Worm (Caenorhabditis elegans) whole organism, late embryonic: Measurements from ENCODE around the gene adr-2.

Experiments
- C08G9.2 ChIP-seq: sonication (generic microtip); optimal IDR thresholded peaks from 2 replicates; lab custom pipeline; 2016; ENCODE audit warnings: mild to moderate bottlenecking, missing genetic modification characterization, moderate library complexity, missing compliant biosample characterization
- C38D4.7 ChIP-seq: fragments of 200-800 bp; sonication (Bioruptor generic); optimal IDR thresholded peaks from 2 replicates; lab custom pipeline; 2018; ENCODE audit warnings: mild to moderate bottlenecking, missing genetic modification characterization, moderate library complexity, missing compliant biosample characterization
- K02D7.2 ChIP-seq: sonication (generic microtip); optimal IDR thresholded peaks from 2 replicates; lab custom pipeline; 2017; ENCODE audit warnings: mild to moderate bottlenecking, missing genetic modification characterization, missing compliant biosample characterization
- K09A11.1 ChIP-seq: sonication (generic microtip); optimal IDR thresholded peaks from 2 replicates; lab custom pipeline; 2017; ENCODE audit warnings: antibody characterized with exemption, mild to moderate bottlenecking, missing genetic modification characterization, missing compliant biosample characterization; ENCODE audit not compliant: insufficient read depth
- Y22D7AL.16 ChIP-seq: sonication (generic microtip); optimal IDR thresholded peaks from 2 replicates; lab custom pipeline; 2016; ENCODE audit warnings: missing genetic modification characterization, missing compliant biosample characterization
- ceh-14 ChIP-seq: sonication (generic microtip); optimal IDR thresholded peaks from 2 replicates; lab custom pipeline; 2016; ENCODE audit warnings: missing genotype, missing genetic modification characterization, missing compliant biosample characterization
- ceh-18 ChIP-seq: sonication (generic microtip); optimal IDR thresholded peaks from 2 replicates; lab custom pipeline; 2016; ENCODE audit warnings: missing genetic modification characterization, missing compliant biosample characterization
- ceh-2 ChIP-seq: sonication (generic microtip); optimal IDR thresholded peaks from 2 replicates; lab custom pipeline; 2016; ENCODE audit warnings: missing genotype, missing genetic modification characterization, missing compliant biosample characterization
- ceh-22 ChIP-seq: sonication (generic microtip); optimal IDR thresholded peaks from 2 replicates; lab custom pipeline; 2017; ENCODE audit warnings: missing biosample characterization, missing genetic modification characterization
- ceh-30 ChIP-seq: fragments of 150-350 bp; optimal IDR thresholded peaks from 2 replicates; lab custom pipeline; 2014; ENCODE audit warnings: missing biosample characterization, missing genetic modification characterization
- ceh-31 ChIP-seq: sonication (generic microtip); optimal IDR thresholded peaks from 2 replicates; lab custom pipeline; 2016; ENCODE audit warnings: missing genetic modification characterization, missing compliant biosample characterization
- ceh-34 ChIP-seq: sonication (generic microtip); optimal IDR thresholded peaks from 2 replicates; lab custom pipeline; 2016; ENCODE audit warnings: mild to moderate bottlenecking, missing genetic modification characterization, missing compliant biosample characterization
- ceh-6 ChIP-seq: fragments of 200-800 bp; sonication (Bioruptor generic); optimal IDR thresholded peaks from 2 replicates; lab custom pipeline; 2018; ENCODE audit warnings: mild to moderate bottlenecking, missing genetic modification characterization, missing compliant biosample characterization
- ceh-9 ChIP-seq: sonication (generic microtip); optimal IDR thresholded peaks from 2 replicates; lab custom pipeline; 2016; ENCODE audit warnings: mild to moderate bottlenecking, missing genetic modification characterization, inconsistent platforms, missing compliant biosample characterization
- che-1 ChIP-seq: sonication (generic microtip); optimal IDR thresholded peaks from 2 replicates; lab custom pipeline; 2016; ENCODE audit warnings: mild to moderate bottlenecking, missing genetic modification characterization, missing compliant biosample characterization
- dmd-4 ChIP-seq: sonication (generic microtip); optimal IDR thresholded peaks from 2 replicates; lab custom pipeline; 2016; ENCODE audit warnings: borderline replicate concordance, missing genetic modification characterization, missing compliant biosample characterization
- elt-4 ChIP-seq: sonication (generic microtip); optimal IDR thresholded peaks from 2 replicates; lab custom pipeline; 2016; ENCODE audit warnings: missing genetic modification characterization, missing compliant biosample characterization
- ets-4 ChIP-seq: sonication (generic microtip); optimal IDR thresholded peaks from 2 replicates; lab custom pipeline; 2016; ENCODE audit warnings: missing genetic modification characterization, missing compliant biosample characterization
- eyg-1 ChIP-seq: sonication (generic microtip); optimal IDR thresholded peaks from 2 replicates; lab custom pipeline; 2016; ENCODE audit warnings: missing genotype, missing genetic modification characterization, missing compliant biosample characterization
- fkh-10 ChIP-seq: fragments of 150-350 bp; optimal IDR thresholded peaks from 2 replicates; lab custom pipeline; 2014; ENCODE audit warnings: missing biosample characterization, missing genetic modification reagents, missing genetic modification characterization
- fkh-6 ChIP-seq: sonication (generic microtip); optimal IDR thresholded peaks from 2 replicates; lab custom pipeline; 2016; ENCODE audit warnings: missing genetic modification characterization, missing compliant biosample characterization
- hlh-13 ChIP-seq: fragments of 200-800 bp; sonication (Bioruptor generic); optimal IDR thresholded peaks from 2 replicates; lab custom pipeline; 2018; ENCODE audit warnings: mild to moderate bottlenecking, missing genetic modification characterization, missing compliant biosample characterization
- hlh-15 ChIP-seq: sonication (generic microtip); optimal IDR thresholded peaks from 2 replicates; lab custom pipeline; 2016; ENCODE audit warnings: missing genetic modification characterization, missing compliant biosample characterization
- hlh-6 ChIP-seq: sonication (generic microtip); optimal IDR thresholded peaks from 2 replicates; lab custom pipeline; 2016; ENCODE audit warnings: missing genotype, missing genetic modification characterization, missing compliant biosample characterization
- madf-2 ChIP-seq: sonication (generic microtip); optimal IDR thresholded peaks from 2 replicates; lab custom pipeline; 2017; ENCODE audit warnings: missing genetic modification characterization, missing compliant biosample characterization
- nfya-1 ChIP-seq: sonication (generic microtip); optimal IDR thresholded peaks from 2 replicates; lab custom pipeline; 2017; ENCODE audit warnings: missing genetic modification characterization, mild to moderate bottlenecking, missing compliant biosample characterization, antibody characterized with exemption, moderate library complexity
- nhr-11 ChIP-seq: fragments of 150-350 bp; optimal IDR thresholded peaks from 2 replicates; lab custom pipeline; 2014; ENCODE audit warnings: missing biosample characterization, missing genetic modification characterization
- odd-2 ChIP-seq: sonication (generic microtip); optimal IDR thresholded peaks from 2 replicates; lab custom pipeline; 2017; ENCODE audit warnings: antibody characterized with exemption, mild to moderate bottlenecking, missing genetic modification characterization, missing compliant biosample characterization
- pag-3 ChIP-seq: sonication (generic microtip); optimal IDR thresholded peaks from 2 replicates; lab custom pipeline; 2016; ENCODE audit warnings: missing compliant biosample characterization, missing genetic modification characterization, borderline replicate concordance
- pax-1 ChIP-seq: fragments of 150-350 bp; optimal IDR thresholded peaks from 2 replicates; lab custom pipeline; 2014; ENCODE audit warnings: missing biosample characterization, missing genetic modification characterization
- pha-2 ChIP-seq: sonication (generic microtip); optimal IDR thresholded peaks from 2 replicates; lab custom pipeline; 2017; ENCODE audit warnings: mild to moderate bottlenecking, missing genetic modification characterization, missing compliant biosample characterization
- pqm-1 ChIP-seq: sonication (generic microtip); optimal IDR thresholded peaks from 2 replicates; lab custom pipeline; 2016; ENCODE audit warnings: missing genetic modification characterization, missing compliant biosample characterization
- rnt-1 ChIP-seq: sonication (generic microtip); optimal IDR thresholded peaks from 2 replicates; lab custom pipeline; 2016; ENCODE audit warnings: missing genetic modification characterization, missing compliant biosample characterization
- sdc-2 ChIP-seq: sonication (generic microtip); optimal IDR thresholded peaks from 2 replicates; lab custom pipeline; 2016; ENCODE audit warnings: missing genotype, missing genetic modification characterization, missing compliant biosample characterization
- sox-2 ChIP-seq: fragments of 200-800 bp; sonication (Bioruptor generic); IDR thresholded peaks from 2 replicates; pipeline ENCODE4 v1.3.6; 2022; ENCODE audit warnings: missing genetic modification reagents, missing genetic modification characterization, missing compliant biosample characterization
- syd-9 ChIP-seq: sonication (generic microtip); optimal IDR thresholded peaks from 2 replicates; lab custom pipeline; 2016; ENCODE audit warnings: mild to moderate bottlenecking, missing genetic modification characterization, moderate library complexity, missing compliant biosample characterization
- unc-42 ChIP-seq: sonication (generic microtip); optimal IDR thresholded peaks from 2 replicates; lab custom pipeline; 2016; ENCODE audit warnings: missing genotype, missing genetic modification characterization, missing compliant biosample characterization
- unc-55 ChIP-seq: sonication (generic microtip); optimal IDR thresholded peaks from 2 replicates; lab custom pipeline; 2017; ENCODE audit warnings: missing biosample characterization, missing genetic modification reagents, missing genetic modification characterization
- unc-86 ChIP-seq: sonication (generic microtip); optimal IDR thresholded peaks from 2 replicates; lab custom pipeline; 2016; ENCODE audit warnings: missing genetic modification characterization, missing compliant biosample characterization

adr-2 gene

DNA sequence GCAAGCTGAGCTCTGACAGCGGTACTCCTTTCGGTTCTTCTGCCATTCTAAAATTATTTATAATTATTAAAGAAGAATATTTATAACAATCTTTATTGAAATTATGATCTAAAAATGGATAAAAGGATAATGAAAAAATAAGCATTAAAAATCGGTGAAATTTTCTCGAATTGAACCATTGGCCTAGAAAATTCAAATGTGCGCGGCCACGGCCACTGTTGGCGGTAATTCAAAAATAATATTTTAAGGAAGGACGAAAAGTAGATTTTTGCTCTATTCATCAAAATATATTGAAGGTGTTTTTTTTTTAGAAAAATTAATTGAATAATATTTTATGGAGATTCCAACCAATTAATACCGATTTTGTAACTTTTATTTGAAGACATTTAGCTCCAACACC lies 33.8 kb downstream of the adr-2 start, which contains the start of gene pfd-5 (continued):
- TF ChIP-seq ceh-30 (tag; lab: Kevin White, UChicago), result no peak
- TF ChIP-seq pha-2 (tag; lab: Kevin White, UChicago), result peak; percentile 34
- peak; percentile 21 for TF ChIP-seq sdc-2 (tag; lab: Kevin White, UChicago)
- peak; percentile 23 for TF ChIP-seq unc-42 (tag; lab: Kevin White, UChicago)
- TF ChIP-seq pqm-1 (tag; lab: Kevin White, UChicago), result peak; percentile 58
- peak; percentile 91 for TF ChIP-seq ceh-31 (tag; lab: Kevin White, UChicago)
- peak; percentile 90 for TF ChIP-seq ets-4 (tag; lab: Kevin White, UChicago)
- TF ChIP-seq odd-2 (tag; lab: Kevin White, UChicago), result no peak
- peak; percentile 9 for TF ChIP-seq hlh-6 (tag; lab: Kevin White, UChicago)
- TF ChIP-seq eyg-1, result peak; percentile 29
- TF ChIP-seq syd-9, result no peak
- no peak for TF ChIP-seq C38D4.7 (GFP tag; lab: Kevin White, UChicago)
- peak; percentile 47 for TF ChIP-seq rnt-1 (tag; lab: Kevin White, UChicago)
- no peak for TF ChIP-seq fkh-10 (GFP tag; lab: Kevin White, UChicago)
- no peak for TF ChIP-seq ceh-22 (tag; lab: Kevin White, UChicago)
- no peak for TF ChIP-seq ceh-18 (tag; lab: Kevin White, UChicago)
- no peak for TF ChIP-seq dmd-4 (tag; lab: Kevin White, UChicago)
- TF ChIP-seq hlh-13 (GFP tag; lab: Kevin White, UChicago), result no peak
- no peak for TF ChIP-seq sox-2
- no peak for TF ChIP-seq K02D7.2 (tag; lab: Kevin White, UChicago)
- TF ChIP-seq unc-86 (tag; lab: Kevin White, UChicago), result peak; percentile 51
- TF ChIP-seq fkh-6 (tag; lab: Kevin White, UChicago), result peak; percentile 47
- peak; percentile 46 for TF ChIP-seq nfya-1 (tag; lab: Kevin White, UChicago)
- no peak for TF ChIP-seq nhr-11 (tag; lab: Kevin White, UChicago)
- no peak for TF ChIP-seq ceh-34 (tag; lab: Kevin White, UChicago)
- TF ChIP-seq unc-55, result no peak
- TF ChIP-seq C08G9.2 (tag; lab: Kevin White, UChicago), result peak; percentile 92
- TF ChIP-seq pax-1 (tag; lab: Kevin White, UChicago), result no peak
- TF ChIP-seq ceh-2 (tag; lab: Kevin White, UChicago), result peak; percentile 95
- TF ChIP-seq ceh-6 (GFP tag; lab: Kevin White, UChicago), result no peak
- TF ChIP-seq elt-4 (tag; lab: Kevin White, UChicago), result no peak
- no peak for TF ChIP-seq Y22D7AL.16 (tag; lab: Kevin White, UChicago)

DNA sequence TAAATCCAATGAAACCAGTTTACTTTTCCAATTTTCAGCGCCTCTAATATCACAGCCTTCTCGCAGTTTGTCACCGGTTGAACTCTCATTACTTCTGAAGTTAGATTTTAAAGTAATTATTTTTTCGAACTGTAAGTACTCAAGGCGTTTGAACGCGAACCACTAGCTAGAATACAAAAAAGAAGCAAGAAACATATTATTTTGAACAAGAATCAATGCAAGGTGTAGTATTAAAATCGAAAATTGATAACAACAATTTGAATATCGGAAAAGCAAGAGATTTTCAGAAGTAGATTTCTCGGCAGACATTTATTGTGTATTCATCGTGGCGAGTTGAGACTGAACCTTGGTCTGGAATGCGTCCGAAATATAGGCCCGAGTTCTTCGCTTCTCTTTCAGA lies 34.7 kb downstream of the adr-2 start, which contains the start of gene exos-9:
Gene exos-9 (minus strand): TSS at position 101 of the 400 bp plus-strand sequence.
- TF ChIP-seq rnt-1 (tag; lab: Kevin White, UChicago) (no peak), che-1 (tag; lab: Kevin White, UChicago) (no peak), ceh-14 (tag; lab: Kevin White, UChicago) (no peak), pag-3 (no peak), odd-2 (tag; lab: Kevin White, UChicago) (no peak), dmd-4 (tag; lab: Kevin White, UChicago) (no peak), madf-2 (no peak), ceh-31 (tag; lab: Kevin White, UChicago) (no peak), C08G9.2 (tag; lab: Kevin White, UChicago) (no peak), K09A11.1 (tag; lab: Kevin White, UChicago) (no peak), hlh-15 (tag; lab: Kevin White, UChicago) (no peak)

DNA sequence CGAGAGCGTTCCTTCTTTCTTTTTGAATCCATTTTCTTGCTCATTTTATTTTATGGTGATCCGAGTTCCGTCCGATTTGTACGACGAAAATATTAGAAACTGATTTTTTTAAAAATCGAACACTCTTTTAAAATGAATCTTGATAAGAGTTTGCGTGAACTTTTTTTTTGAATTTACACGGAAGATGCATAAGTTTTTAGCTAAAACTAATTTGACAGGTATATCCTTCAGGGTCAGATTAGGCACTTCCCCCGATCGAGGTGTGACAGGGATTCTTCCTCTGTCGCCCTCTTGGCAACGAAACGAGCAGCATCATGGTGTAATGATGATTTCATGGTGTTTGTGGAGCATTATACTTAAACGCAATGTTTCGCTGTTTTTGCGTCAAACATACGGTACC lies 37.4 kb downstream of the adr-2 start, which contains the start of gene F37C12.18:
Gene F37C12.18 (minus strand): TSS at position 101 of the 400 bp plus-strand sequence.
- TF ChIP-seq ets-4 (tag; lab: Kevin White, UChicago) (no peak), elt-4 (tag; lab: Kevin White, UChicago) (no peak), ceh-9 (tag; lab: Kevin White, UChicago) (no peak), nfya-1 (tag; lab: Kevin White, UChicago) (no peak)
- TF ChIP-seq, all 69 proteins: peak for 0
